Worm (Caenorhabditis elegans): ENCODE data around the gene ZK470.6.

The ZK470.6 gene

DNA sequence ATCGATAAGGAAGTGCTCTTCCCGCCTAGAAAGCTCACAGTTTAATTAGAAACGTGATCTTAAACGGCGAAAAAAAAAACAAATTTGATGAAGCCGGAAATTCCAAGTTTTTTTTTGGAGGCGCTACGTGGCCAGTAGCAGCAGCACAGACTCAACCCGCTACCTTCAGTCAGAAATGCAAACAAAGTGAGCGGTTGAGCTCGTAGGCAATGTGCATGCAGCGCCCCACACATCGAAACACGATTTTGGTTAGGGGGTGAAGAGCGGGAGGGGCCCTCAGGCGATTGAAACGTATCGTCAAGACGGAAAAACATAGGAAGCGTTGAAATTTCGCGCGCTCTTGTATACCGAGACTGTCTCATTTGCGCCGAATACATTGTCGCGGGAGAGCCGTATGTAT lies 26.1 kb downstream of the ZK470.6 start:
- TF ChIP-seq zfh-2 (GFP tag; conservative IDR thresholded peaks at IDR 0.05) (peak; percentile 45; the same call in 1 of the 2 replicates), K12H6.12 (tag; optimal IDR thresholded peaks at IDR 0.05) (no peak)

ce11 chrX:4148449-4149031 lies 28.8 kb downstream of the ZK470.6 start:
- no peak for TF ChIP-seq ztf-18 (tag; optimal IDR thresholded peaks at IDR 0.05)
- TF ChIP-seq snpc-4 (GFP tag; optimal IDR thresholded peaks at IDR 0.05), result no peak
- no peak for TF ChIP-seq snpc-4 (tag; optimal IDR thresholded peaks at IDR 0.05)
- peak; percentile 49 for TF ChIP-seq dpff-1 (tag; optimal IDR thresholded peaks at IDR 0.05)
- no peak for TF ChIP-seq Y79H2A.3 (GFP tag; conservative IDR thresholded peaks at IDR 0.05)
- 0 out of 2 replicates have a peak, but pooled peaks have one; percentile 21 for TF ChIP-seq madf-6 (GFP tag; IDR thresholded peaks at IDR 0.05)
- peak; percentile 8; the same call in 1 of the 2 replicates for TF ChIP-seq Y53G8AR.9 (GFP tag; conservative IDR thresholded peaks at IDR 0.05)
- no peak for TF ChIP-seq mxl-1 (tag; optimal IDR thresholded peaks at IDR 0.05)
- no peak for TF ChIP-seq ama-1 (optimal IDR thresholded peaks at IDR 0.05)
- peak in 1 of 2 experiments; percentile 41 for TF ChIP-seq ama-1 (GFP tag; optimal IDR thresholded peaks at IDR 0.05)
- TF ChIP-seq ceh-58 (GFP tag; IDR thresholded peaks at IDR 0.05), result 0 out of 2 replicates have a peak, but pooled peaks have one; percentile 3
- 0 out of 2 replicates have a peak, but pooled peaks have one; percentile 15 for TF ChIP-seq pbrm-1 (GFP tag; IDR thresholded peaks at IDR 0.05)
- TF ChIP-seq ekl-4 (GFP tag; IDR thresholded peaks at IDR 0.05), result 0 out of 2 replicates have a peak, but pooled peaks have one; percentile 15
- peak; percentile 31 for TF ChIP-seq ztf-26 (tag; optimal IDR thresholded peaks at IDR 0.05)
- TF ChIP-seq repo-1 (tag; optimal IDR thresholded peaks at IDR 0.05), result peak; percentile 69
- peak; percentile 5; the same call in 1 of the 2 replicates for TF ChIP-seq B0336.3 (GFP tag; IDR thresholded peaks at IDR 0.05)
- TF ChIP-seq gei-17 (GFP tag; optimal IDR thresholded peaks at IDR 0.05), result no peak
- TF ChIP-seq cebp-1 (GFP tag; IDR thresholded peaks at IDR 0.05), result no peak
- peak; percentile 39 for TF ChIP-seq cebp-1 (tag; optimal IDR thresholded peaks at IDR 0.05)

DNA sequence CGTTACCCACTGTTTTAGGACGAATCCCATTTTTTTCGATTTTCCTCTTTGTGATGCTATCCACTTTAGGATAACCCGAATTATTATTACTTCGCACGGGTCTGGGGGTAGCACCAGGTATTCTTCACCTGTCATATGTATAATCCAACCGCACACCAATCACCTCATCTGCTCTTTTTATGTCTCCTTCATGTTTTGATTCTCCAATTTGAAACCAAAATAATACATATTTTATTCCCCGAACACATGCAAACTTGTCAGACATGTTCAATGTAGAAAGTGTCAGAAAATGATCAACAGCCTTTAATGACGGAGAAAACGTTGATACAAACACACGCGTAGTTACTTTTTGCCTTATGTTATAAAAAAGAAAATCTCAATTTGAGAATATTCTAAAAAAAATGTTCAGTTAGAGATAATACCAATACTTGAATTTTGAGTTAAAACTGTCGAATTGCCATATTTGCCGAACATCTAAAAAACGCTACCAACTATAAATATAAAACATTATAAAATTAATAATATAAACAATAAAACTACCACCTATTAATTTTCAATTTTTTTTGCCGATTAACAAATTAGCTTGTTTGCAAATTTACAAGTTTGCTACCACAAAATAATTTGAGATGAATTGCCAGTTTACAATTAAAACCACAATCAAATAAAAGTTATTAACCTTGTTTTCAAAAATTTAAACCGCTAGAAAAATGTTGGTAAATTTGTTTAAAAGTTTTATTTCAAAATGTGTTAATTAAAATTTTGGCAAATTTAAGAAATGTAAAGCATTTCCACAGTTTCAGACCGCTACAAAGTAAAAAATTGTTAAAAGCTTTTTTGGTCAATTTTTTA lies 29.5 kb downstream of the ZK470.6 start:
- TF ChIP-seq cebp-1 (GFP tag; IDR thresholded peaks at IDR 0.05) (no peak), cebp-1 (tag; optimal IDR thresholded peaks at IDR 0.05) (peak; percentile 60), hrde-1 (tag; optimal IDR thresholded peaks at IDR 0.05; ENCODE audit: borderline replicate concordance) (no peak), hlh-12 (tag; optimal IDR thresholded peaks at IDR 0.05) (no peak), nhr-80 (tag; optimal IDR thresholded peaks at IDR 0.05) (peak; percentile 48), ZK185.1 (tag; optimal IDR thresholded peaks at IDR 0.05; ENCODE audit: poor library complexity, severe bottlenecking) (peak; percentile 33), nhr-27 (tag; optimal IDR thresholded peaks at IDR 0.05) (no peak), somi-1 (GFP tag; optimal IDR thresholded peaks at IDR 0.05) (peak; percentile 11), Y95B8A.8 (GFP tag; IDR thresholded peaks at IDR 0.05) (no peak), Y67H2A.10 (GFP tag; conservative IDR thresholded peaks at IDR 0.05) (no peak), dpl-1 (GFP tag; optimal IDR thresholded peaks at IDR 0.05) (no peak), F22D6.2 (tag; optimal IDR thresholded peaks at IDR 0.05) (no peak), F23B12.7 (tag; optimal IDR thresholded peaks at IDR 0.05; ENCODE audit: insufficient read depth) (peak; percentile 3), aptf-3 (GFP tag; IDR thresholded peaks at IDR 0.05) (no peak), F57C9.4 (tag; optimal IDR thresholded peaks at IDR 0.05) (peak; percentile 56), hmg-1.2 (GFP tag; IDR thresholded peaks at IDR 0.05) (no peak; the same call in 1 of the 2 replicates), Y79H2A.3 (GFP tag; conservative IDR thresholded peaks at IDR 0.05) (no peak), snpc-4 (GFP tag; optimal IDR thresholded peaks at IDR 0.05) (no peak), snpc-4 (tag; optimal IDR thresholded peaks at IDR 0.05) (peak in 2 of 4 experiments; percentile 22 to 42), sea-2 (GFP tag; IDR thresholded peaks at IDR 0.05) (no peak), unc-130 (GFP tag; optimal IDR thresholded peaks at IDR 0.05) (peak; percentile 6), egl-44 (GFP tag; IDR thresholded peaks at IDR 0.05) (no peak), madf-10 (tag; optimal IDR thresholded peaks at IDR 0.05) (peak; percentile 73), hlh-26 (GFP tag; conservative IDR thresholded peaks at IDR 0.05) (no peak), Y56A3A.18 (GFP tag; IDR thresholded peaks at IDR 0.05) (no peak; the same call in 1 of the 2 replicates), madf-3 (GFP tag; IDR thresholded peaks at IDR 0.05) (peak; percentile 70), dpff-1 (tag; optimal IDR thresholded peaks at IDR 0.05) (peak; percentile 71), bed-2 (GFP tag; IDR thresholded peaks at IDR 0.05) (no peak), K12H6.12 (tag; optimal IDR thresholded peaks at IDR 0.05) (peak; percentile 35)

All from whole organism, young adult.